Worm (Caenorhabditis elegans): Measurements from ENCODE around the gene lge-1.

Gene lge-1

ce11 chrX:10933308-10934014 is 32.9 kb upstream of the lge-1 start:
- no peak for TF ChIP-seq ama-1 (optimal IDR thresholded peaks at IDR 0.05)
- TF ChIP-seq nhr-129 (tag; optimal IDR thresholded peaks at IDR 0.05), result no peak
- TF ChIP-seq ceh-16 (tag; optimal IDR thresholded peaks at IDR 0.05), result no peak
- TF ChIP-seq ceh-82 (tag; optimal IDR thresholded peaks at IDR 0.05), result no peak
- TF ChIP-seq nhr-23 (tag; optimal IDR thresholded peaks at IDR 0.05), result no peak
- no peak for TF ChIP-seq mbf-1 (tag; optimal IDR thresholded peaks at IDR 0.05)
- no peak for TF ChIP-seq nhr-12 (tag; optimal IDR thresholded peaks at IDR 0.05)
- no peak for TF ChIP-seq nhr-11 (tag; optimal IDR thresholded peaks at IDR 0.05)
- TF ChIP-seq blmp-1 (tag; optimal IDR thresholded peaks at IDR 0.05; ENCODE audit: insufficient read depth), result no peak
- no peak for TF ChIP-seq sma-3 (GFP tag; optimal IDR thresholded peaks at IDR 0.05)

DNA sequence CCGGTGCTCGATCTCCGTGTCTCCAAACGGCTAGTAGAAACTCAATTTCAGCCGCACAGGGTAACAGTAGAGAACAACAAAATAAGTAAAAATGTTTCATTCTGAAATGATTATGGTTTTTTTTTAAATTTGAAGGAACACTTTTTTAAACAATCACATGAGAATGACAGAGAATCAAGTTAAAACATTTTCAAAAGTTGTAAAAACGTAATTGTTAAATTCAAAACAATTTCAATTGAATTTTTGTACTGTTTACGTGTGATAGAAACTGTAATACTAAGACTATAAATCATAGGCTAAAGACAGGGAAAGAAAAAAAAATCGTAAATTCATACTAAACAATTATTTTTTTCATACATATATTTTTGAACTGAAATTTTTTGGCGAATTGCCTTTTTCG is 25.1 kb upstream of the lge-1 start, which contains the start of gene pho-7:
pho-7 (minus strand) TSS at position 101 of the 400 bp plus-strand sequence.
- no peak for TF ChIP-seq F13H6.1 (tag; optimal IDR thresholded peaks at IDR 0.05)
- TF ChIP-seq ama-1 (optimal IDR thresholded peaks at IDR 0.05), result no peak
- no peak for TF ChIP-seq ZK546.5 (tag; optimal IDR thresholded peaks at IDR 0.05)
- TF ChIP-seq nhr-6 (tag; optimal IDR thresholded peaks at IDR 0.05), result no peak
- TF ChIP-seq nhr-25 (tag; optimal IDR thresholded peaks at IDR 0.05), result no peak
- no peak for TF ChIP-seq unc-39 (tag; optimal IDR thresholded peaks at IDR 0.05)
- TF ChIP-seq crh-2 (tag; optimal IDR thresholded peaks at IDR 0.05), result no peak
- no peak for TF ChIP-seq mbf-1 (tag; optimal IDR thresholded peaks at IDR 0.05)
- TF ChIP-seq sem-4 (tag; optimal IDR thresholded peaks at IDR 0.05), result no peak
- TF ChIP-seq mab-5 (tag; optimal IDR thresholded peaks at IDR 0.05), result no peak
- TF ChIP-seq nhr-129 (tag; optimal IDR thresholded peaks at IDR 0.05), result no peak
- TF ChIP-seq fos-1 (tag; optimal IDR thresholded peaks at IDR 0.05), result no peak
- no peak for TF ChIP-seq mdl-1 (tag; optimal IDR thresholded peaks at IDR 0.05)
- TF ChIP-seq snpc-4 (tag; optimal IDR thresholded peaks at IDR 0.05), result no peak
- TF ChIP-seq lsy-2 (tag; optimal IDR thresholded peaks at IDR 0.05), result no peak
- TF ChIP-seq R02D3.7 (tag; optimal IDR thresholded peaks at IDR 0.05), result no peak
- no peak for TF ChIP-seq egl-27 (tag; optimal IDR thresholded peaks at IDR 0.05)

ce11 chrX:10948852-10949251 is 17.5 kb upstream of the lge-1 start, which contains the start of gene T21B6.3:
TSS of gene T21B6.3 (minus strand) at chrX:10948952.
- TF ChIP-seq elt-1 (tag; optimal IDR thresholded peaks at IDR 0.05) (no peak), egl-27 (tag; optimal IDR thresholded peaks at IDR 0.05) (no peak), nhr-77 (tag; optimal IDR thresholded peaks at IDR 0.05) (no peak), alr-1 (tag; optimal IDR thresholded peaks at IDR 0.05) (no peak), nhr-237 (tag; optimal IDR thresholded peaks at IDR 0.05) (no peak), elt-3 (tag; optimal IDR thresholded peaks at IDR 0.05) (no peak), nhr-129 (tag; optimal IDR thresholded peaks at IDR 0.05) (no peak), nhr-23 (tag; optimal IDR thresholded peaks at IDR 0.05) (no peak), mbf-1 (tag; optimal IDR thresholded peaks at IDR 0.05) (no peak), ztf-11 (tag; optimal IDR thresholded peaks at IDR 0.05) (no peak), sma-9 (GFP tag; optimal IDR thresholded peaks at IDR 0.05) (no peak), sma-9 (tag; optimal IDR thresholded peaks at IDR 0.05) (no peak), nhr-21 (tag; optimal IDR thresholded peaks at IDR 0.05) (no peak), nhr-25 (tag; optimal IDR thresholded peaks at IDR 0.05) (no peak), dmd-4 (tag; optimal IDR thresholded peaks at IDR 0.05) (no peak), zag-1 (tag; optimal IDR thresholded peaks at IDR 0.05) (no peak)

DNA sequence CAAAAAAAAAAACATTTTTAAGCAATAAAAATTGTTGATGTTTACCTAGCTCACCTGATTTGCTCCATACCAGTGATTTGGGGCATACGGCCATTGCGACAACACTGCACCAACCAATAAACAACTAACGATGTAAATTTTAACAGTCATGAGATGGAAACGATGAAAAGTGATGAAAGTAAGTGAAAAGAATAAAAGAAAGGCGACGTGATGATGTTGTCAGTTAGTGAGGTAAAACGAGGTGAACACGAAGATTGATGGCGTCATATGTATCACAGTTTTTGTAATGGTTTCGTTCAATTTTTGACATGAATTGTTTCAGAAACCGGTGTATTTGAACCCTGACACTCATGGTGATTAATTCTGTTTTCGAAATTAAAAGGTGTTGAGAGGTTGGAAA is 15.2 kb upstream of the lge-1 start, which contains the start of gene K09C8.7:
K09C8.7 (minus strand) TSS at position 226 of the 400 bp plus-strand sequence.
- TF ChIP-seq nhr-129 (tag; optimal IDR thresholded peaks at IDR 0.05) (no peak), ama-1 (optimal IDR thresholded peaks at IDR 0.05) (no peak), lsy-2 (tag; optimal IDR thresholded peaks at IDR 0.05) (no peak), nhr-21 (tag; optimal IDR thresholded peaks at IDR 0.05) (no peak), aly-2 (tag; optimal IDR thresholded peaks at IDR 0.05) (no peak), elt-1 (tag; optimal IDR thresholded peaks at IDR 0.05) (no peak), unc-55 (GFP tag; optimal IDR thresholded peaks at IDR 0.05) (no peak)

All from whole organism, L2 larva.